Worm (Caenorhabditis elegans) whole organism, L1 larva: ENCODE measurements around the gene tbc-18.

Source experiments
- C16A3.4 ChIP-seq: fragments of 150-350 bp; optimal IDR thresholded peaks from 2 replicates; lab custom pipeline; 2014; ENCODE audit warnings: missing biosample characterization, missing genetic modification characterization
- C34B4.2 ChIP-seq: sonication (generic microtip); optimal IDR thresholded peaks from 2 replicates; lab custom pipeline; 2017; ENCODE audit warnings: mild to moderate bottlenecking, missing genetic modification characterization, missing compliant biosample characterization
- F16B12.6 ChIP-seq: fragments of 150-350 bp; optimal IDR thresholded peaks from 2 replicates; lab custom pipeline; 2014; ENCODE audit warnings: missing biosample characterization, missing genetic modification characterization
- Y116A8C.19 ChIP-seq: sonication (generic microtip); optimal IDR thresholded peaks from 2 replicates; lab custom pipeline; 2016; ENCODE audit warnings: missing compliant biosample characterization, missing genetic modification characterization, borderline replicate concordance
- aha-1 ChIP-seq: fragments of 150-350 bp; optimal IDR thresholded peaks from 2 replicates; lab custom pipeline; 2014; ENCODE audit warnings: missing biosample characterization, missing genetic modification characterization
- aly-2 ChIP-seq: fragments of 150-350 bp; optimal IDR thresholded peaks from 2 replicates; lab custom pipeline; 2014; ENCODE audit warnings: missing biosample characterization, missing genetic modification characterization
- blmp-1 ChIP-seq: fragments of 150-350 bp; optimal IDR thresholded peaks from 2 replicates; lab custom pipeline; 2014; ENCODE audit warnings: missing biosample characterization, missing genetic modification characterization
- ceh-63 ChIP-seq: fragments of 200-800 bp; sonication (Bioruptor generic); optimal IDR thresholded peaks from 2 replicates; lab custom pipeline; 2018; ENCODE audit warnings: mild to moderate bottlenecking, missing genetic modification characterization, missing compliant biosample characterization
- ceh-82 ChIP-seq, 3 experiments: fragments of 150-350 bp in 1 of 3; sonication (generic microtip) in 2 of 3; optimal IDR thresholded peaks; 2 replicates each; lab custom pipeline; 2014 to 2017; ENCODE audit warnings: missing biosample characterization in 3 of 3, missing genetic modification characterization in 3 of 3
- ceh-88 ChIP-seq: fragments of 200-800 bp; sonication (Bioruptor generic); IDR thresholded peaks from 2 replicates; pipeline ENCODE4 v1.3.6; 2022; ENCODE audit warnings: missing genetic modification characterization, missing compliant biosample characterization
- ceh-90 ChIP-seq: sonication (generic microtip); optimal IDR thresholded peaks from 2 replicates; lab custom pipeline; 2016; ENCODE audit warnings: missing genetic modification characterization, missing compliant biosample characterization
- ces-1 ChIP-seq: fragments of 150-350 bp; optimal IDR thresholded peaks from 2 replicates; lab custom pipeline; 2014; ENCODE audit warnings: missing biosample characterization, missing genetic modification reagents, missing genetic modification characterization
- dpl-1 ChIP-seq, 3 experiments: fragments of 150-350 bp in 2 of 3; sonication (generic microtip) in 1 of 3; optimal IDR thresholded peaks; 2 replicates each; lab custom pipeline; 2014 to 2017; ENCODE audit warnings: missing biosample characterization in 3 of 3, missing genetic modification characterization in 3 of 3, missing genetic modification reagents in 3 of 3
- dsc-1 ChIP-seq: sonication (generic microtip); optimal IDR thresholded peaks from 2 replicates; lab custom pipeline; 2016; ENCODE audit warnings: mild to moderate bottlenecking, missing genetic modification characterization, missing compliant biosample characterization
- efl-3 ChIP-seq: fragments of 200-800 bp; sonication (Bioruptor generic); optimal IDR thresholded peaks from 2 replicates; lab custom pipeline; 2018; ENCODE audit warnings: mild to moderate bottlenecking, missing genetic modification characterization, missing compliant biosample characterization
- egl-13 ChIP-seq: sonication (generic microtip); optimal IDR thresholded peaks from 2 replicates; lab custom pipeline; 2016; ENCODE audit warnings: missing genotype, missing genetic modification reagents, missing genetic modification characterization, missing compliant biosample characterization
- elt-2 ChIP-seq: sonication (generic microtip); optimal IDR thresholded peaks from 2 replicates; lab custom pipeline; 2016; ENCODE audit warnings: missing genetic modification characterization, mild to moderate bottlenecking, inconsistent platforms, missing compliant biosample characterization, missing genetic modification reagents
- elt-3 ChIP-seq, 6 experiments: fragments of 150-350 bp in 1 of 6; sonication (generic microtip); optimal IDR thresholded peaks; 2 replicates each; lab custom pipeline; 2017 to 2018; ENCODE audit warnings: missing biosample characterization in 6 of 6, missing genetic modification characterization in 6 of 6, inconsistent platforms in 1 of 6
- ets-5 ChIP-seq: fragments of 200-800 bp; sonication (Bioruptor generic); IDR thresholded peaks from 2 replicates; pipeline ENCODE4 v1.3.6; 2022; ENCODE audit warnings: missing genetic modification characterization, missing compliant biosample characterization
- fkh-4 ChIP-seq: sonication (generic microtip); optimal IDR thresholded peaks from 2 replicates; lab custom pipeline; 2016; ENCODE audit warnings: missing compliant biosample characterization, missing genetic modification characterization, borderline replicate concordance
- fkh-8 ChIP-seq: sonication (generic microtip); optimal IDR thresholded peaks from 2 replicates; lab custom pipeline; 2016; ENCODE audit warnings: mild to moderate bottlenecking, missing genetic modification characterization, missing compliant biosample characterization
- grh-1 ChIP-seq: fragments of 200-800 bp; sonication (Bioruptor generic); IDR thresholded peaks from 2 replicates; pipeline ENCODE4 v1.3.6; 2022; ENCODE audit warnings: missing genetic modification reagents, missing genetic modification characterization, missing compliant biosample characterization
- hlh-4 ChIP-seq: sonication (generic microtip); optimal IDR thresholded peaks from 2 replicates; lab custom pipeline; 2016; ENCODE audit warnings: mild to moderate bottlenecking, missing genetic modification characterization, missing compliant biosample characterization
- hpl-2 ChIP-seq: fragments of 150-350 bp; optimal IDR thresholded peaks from 2 replicates; lab custom pipeline; 2014; ENCODE audit warnings: missing biosample characterization, missing genetic modification reagents, missing genetic modification characterization
- irx-1 ChIP-seq: sonication (generic microtip); optimal IDR thresholded peaks from 2 replicates; lab custom pipeline; 2016; ENCODE audit warnings: missing genetic modification characterization, missing compliant biosample characterization
- lin-15B ChIP-seq: fragments of 150-350 bp; sonication (generic microtip); optimal IDR thresholded peaks from 3 replicates; lab custom pipeline; 2014; ENCODE audit warnings: missing biosample characterization, missing genetic modification characterization
- lsy-2 ChIP-seq, 2 experiments: fragments of 150-350 bp; optimal IDR thresholded peaks; 2 replicates each; lab custom pipeline; 2014; ENCODE audit warnings: missing biosample characterization in 2 of 2, missing genetic modification characterization in 2 of 2
- mdl-1 ChIP-seq, 2 experiments: fragments of 150-350 bp; optimal IDR thresholded peaks; 2 replicates each; lab custom pipeline; 2014 to 2017; ENCODE audit warnings: missing biosample characterization in 2 of 2, missing genetic modification characterization in 2 of 2, inconsistent platforms in 1 of 2
- mef-2 ChIP-seq: fragments of 150-350 bp; optimal IDR thresholded peaks from 2 replicates; lab custom pipeline; 2014; ENCODE audit warnings: missing biosample characterization, missing genetic modification characterization
- nhr-20 ChIP-seq: sonication (generic microtip); optimal IDR thresholded peaks from 2 replicates; lab custom pipeline; 2016; ENCODE audit warnings: mild to moderate bottlenecking, missing genetic modification characterization, missing compliant biosample characterization
- nhr-47 ChIP-seq: sonication (generic microtip); optimal IDR thresholded peaks from 2 replicates; lab custom pipeline; 2016; ENCODE audit warnings: mild to moderate bottlenecking, missing genetic modification characterization, moderate library complexity, missing compliant biosample characterization
- nhr-71 ChIP-seq: sonication (generic microtip); optimal IDR thresholded peaks from 2 replicates; lab custom pipeline; 2016; ENCODE audit warnings: mild to moderate bottlenecking, missing genetic modification characterization, moderate library complexity, missing compliant biosample characterization
- nhr-77 ChIP-seq: fragments of 150-350 bp; optimal IDR thresholded peaks from 2 replicates; lab custom pipeline; 2014; ENCODE audit warnings: missing biosample characterization, missing genetic modification characterization
- nhr-84 ChIP-seq: sonication (generic microtip); optimal IDR thresholded peaks from 2 replicates; lab custom pipeline; 2017; ENCODE audit warnings: missing biosample characterization, missing genetic modification characterization
- nhr-85 ChIP-seq: sonication (generic microtip); peaks from one replicate; lab custom pipeline; 2016; ENCODE audit warnings: missing genetic modification characterization, inconsistent platforms, missing compliant biosample characterization
- pag-3 ChIP-seq: sonication (generic microtip); optimal IDR thresholded peaks from 2 replicates; lab custom pipeline; 2017; ENCODE audit warnings: missing genetic modification characterization, mild to moderate bottlenecking, missing compliant biosample characterization, antibody characterized with exemption, borderline replicate concordance; ENCODE audit not compliant: insufficient read depth
- pqm-1 ChIP-seq: sonication (generic microtip); optimal IDR thresholded peaks from 3 replicates; lab custom pipeline; 2017; ENCODE audit warnings: missing biosample characterization, missing genetic modification characterization
- rnt-1 ChIP-seq: sonication (generic microtip); optimal IDR thresholded peaks from 2 replicates; lab custom pipeline; 2016; ENCODE audit warnings: mild to moderate bottlenecking, missing genetic modification characterization, moderate library complexity, missing compliant biosample characterization
- skn-1 ChIP-seq: fragments of 150-350 bp; optimal IDR thresholded peaks from 2 replicates; lab custom pipeline; 2014; ENCODE audit warnings: missing biosample characterization, missing genetic modification characterization
- snpc-4 ChIP-seq: fragments of 150-350 bp; optimal IDR thresholded peaks from 2 replicates; lab custom pipeline; 2014; ENCODE audit warnings: missing biosample characterization, missing genetic modification characterization
- sptf-1 ChIP-seq: fragments of 150-350 bp; optimal IDR thresholded peaks from 2 replicates; lab custom pipeline; 2014; ENCODE audit warnings: missing biosample characterization, missing genetic modification characterization
- swsn-7 ChIP-seq: sonication (generic microtip); optimal IDR thresholded peaks from 2 replicates; lab custom pipeline; 2016; ENCODE audit warnings: missing genetic modification characterization, missing compliant biosample characterization
- tbx-2 ChIP-seq: sonication (generic microtip); optimal IDR thresholded peaks from 2 replicates; lab custom pipeline; 2016; ENCODE audit warnings: missing genetic modification characterization, missing compliant biosample characterization
- tlp-1 ChIP-seq: fragments of 150-350 bp; optimal IDR thresholded peaks from 2 replicates; lab custom pipeline; 2014; ENCODE audit warnings: missing biosample characterization, missing genetic modification characterization
- unc-30 ChIP-seq: sonication (generic microtip); optimal IDR thresholded peaks from 2 replicates; lab custom pipeline; 2017; ENCODE audit warnings: missing biosample characterization, missing genetic modification characterization
- unc-62 ChIP-seq: fragments of 150-350 bp; optimal IDR thresholded peaks from 2 replicates; lab custom pipeline; 2014; ENCODE audit warnings: missing biosample characterization, missing genetic modification reagents, missing genetic modification characterization
- unc-98 ChIP-seq: fragments of 200-800 bp; sonication (Bioruptor generic); IDR thresholded peaks from 2 replicates; pipeline ENCODE4 v1.3.6; 2022; ENCODE audit warnings: missing genetic modification characterization, missing compliant biosample characterization
- vab-15 ChIP-seq: sonication (generic microtip); optimal IDR thresholded peaks from 2 replicates; lab custom pipeline; 2017; ENCODE audit warnings: missing genotype, mild to moderate bottlenecking, missing genetic modification characterization, missing compliant biosample characterization
- xbp-1 ChIP-seq: sonication (generic microtip); optimal IDR thresholded peaks from 2 replicates; lab custom pipeline; 2016; ENCODE audit warnings: missing genetic modification characterization, missing compliant biosample characterization
- zag-1 ChIP-seq: fragments of 150-350 bp; optimal IDR thresholded peaks from 2 replicates; lab custom pipeline; 2014; ENCODE audit warnings: missing biosample characterization, missing genetic modification characterization
- zip-4 ChIP-seq: fragments of 200-800 bp; sonication (Bioruptor generic); optimal IDR thresholded peaks from 2 replicates; lab custom pipeline; 2018; ENCODE audit warnings: mild to moderate bottlenecking, missing genetic modification characterization, moderate library complexity, missing compliant biosample characterization
- ztf-4 ChIP-seq: fragments of 150-350 bp; optimal IDR thresholded peaks from 2 replicates; lab custom pipeline; 2014; ENCODE audit warnings: missing biosample characterization, missing genetic modification characterization

tbc-18 gene

ce11 chrX:8386068-8386851 lies 7.9 kb downstream of the tbc-18 start:
- TF ChIP-seq xbp-1 (tag; lab: Kevin White, UChicago), result peak; percentile 55
- TF ChIP-seq C16A3.4, result peak; percentile 25
- no peak for TF ChIP-seq unc-62 (GFP tag; lab: Kevin White, UChicago)
- no peak for TF ChIP-seq F16B12.6
- TF ChIP-seq zag-1 (tag; lab: Kevin White, UChicago), result no peak
- TF ChIP-seq sptf-1 (tag; lab: Kevin White, UChicago), result no peak
- TF ChIP-seq nhr-85 (tag; lab: Kevin White, UChicago), result peak; percentile 59
- no peak for TF ChIP-seq hlh-4
- no peak for TF ChIP-seq vab-15 (tag; lab: Kevin White, UChicago)
- no peak for TF ChIP-seq ces-1 (GFP tag; lab: Kevin White, UChicago)
- no peak for TF ChIP-seq ceh-88 (GFP tag; lab: Robert Waterston, UW)
- no peak for TF ChIP-seq ceh-90 (tag; lab: Kevin White, UChicago)
- no peak for TF ChIP-seq unc-30 (tag; lab: Kevin White, UChicago)
- peak; percentile 15 to 35 (median 34) for TF ChIP-seq ceh-82 (tag; optimal IDR thresholded peaks at IDR 0.05; lab: Kevin White, UChicago)
- TF ChIP-seq efl-3 (GFP tag; lab: Kevin White, UChicago), result no peak
- TF ChIP-seq nhr-71 (tag; lab: Kevin White, UChicago), result peak; percentile 74
- TF ChIP-seq tbx-2 (tag; lab: Kevin White, UChicago), result peak; percentile 59
- TF ChIP-seq Y116A8C.19 (tag; lab: Kevin White, UChicago), result no peak
- TF ChIP-seq ceh-63 (GFP tag; lab: Kevin White, UChicago), result no peak
- peak; percentile 47 for TF ChIP-seq skn-1 (tag; lab: Kevin White, UChicago)
- TF ChIP-seq snpc-4, result no peak
- TF ChIP-seq aha-1 (tag; lab: Kevin White, UChicago), result no peak
- no peak for TF ChIP-seq pag-3 (tag; lab: Kevin White, UChicago)
- no peak for TF ChIP-seq lin-15B (tag; lab: Kevin White, UChicago)
- TF ChIP-seq ets-5 (GFP tag; lab: Robert Waterston, UW), result no peak
- TF ChIP-seq tlp-1 (tag; lab: Kevin White, UChicago), result no peak
- TF ChIP-seq unc-98 (GFP tag; lab: Robert Waterston, UW), result no peak
- TF ChIP-seq egl-13 (tag; lab: Kevin White, UChicago), result peak; percentile 40
- TF ChIP-seq lsy-2 (tag; optimal IDR thresholded peaks at IDR 0.05; lab: Kevin White, UChicago), result peak; percentile 49 to 57
- peak; percentile 18 for TF ChIP-seq blmp-1 (tag; lab: Kevin White, UChicago)
- TF ChIP-seq zip-4 (GFP tag; lab: Kevin White, UChicago), result peak; percentile 26
- peak in 1 of 2 experiments; percentile 67 for TF ChIP-seq mdl-1 (tag; optimal IDR thresholded peaks at IDR 0.05; lab: Kevin White, UChicago)
- no peak for TF ChIP-seq aly-2 (tag; lab: Kevin White, UChicago)
- TF ChIP-seq C34B4.2 (tag; lab: Kevin White, UChicago), result no peak
- TF ChIP-seq pqm-1 (tag; lab: Kevin White, UChicago), result no peak
- peak; percentile 70 for TF ChIP-seq nhr-47
- TF ChIP-seq elt-3 (tag; optimal IDR thresholded peaks at IDR 0.05; lab: Kevin White, UChicago), result no peak
- peak; percentile 65 for TF ChIP-seq nhr-20
- no peak for TF ChIP-seq mef-2
- TF ChIP-seq ztf-4 (tag; lab: Kevin White, UChicago), result no peak
- no peak for TF ChIP-seq grh-1 (GFP tag; lab: Robert Waterston, UW)
- peak; percentile 64 for TF ChIP-seq dsc-1 (tag; lab: Kevin White, UChicago)
- TF ChIP-seq rnt-1, result peak; percentile 63
- no peak for TF ChIP-seq elt-2 (tag; lab: Kevin White, UChicago)
- TF ChIP-seq nhr-77 (tag; lab: Kevin White, UChicago), result no peak
- TF ChIP-seq fkh-4 (tag; lab: Kevin White, UChicago), result no peak
- peak; percentile 64 for TF ChIP-seq swsn-7
- TF ChIP-seq hpl-2 (GFP tag; lab: Kevin White, UChicago), result no peak
- TF ChIP-seq nhr-84 (tag; lab: Kevin White, UChicago), result no peak
- TF ChIP-seq dpl-1 (GFP tag; optimal IDR thresholded peaks at IDR 0.05; lab: Kevin White, UChicago), result no peak
- TF ChIP-seq irx-1 (tag; lab: Kevin White, UChicago), result no peak
- no peak for TF ChIP-seq fkh-8
